Fruit fly (Drosophila melanogaster): ENCODE measurements around the gene Indy-2.

The Indy-2 gene

dm6 chr3R:20080205-20080604 is 37.6 kb downstream of the Indy-2 start:
- TF ChIP-seq insv (optimal IDR thresholded peaks at IDR 0.05) (no peak), psq (optimal IDR thresholded peaks at IDR 0.05) (no peak), Myc (optimal IDR thresholded peaks at IDR 0.05) (no peak), h (optimal IDR thresholded peaks at IDR 0.05) (no peak), Sin3A (optimal IDR thresholded peaks at IDR 0.05) (no peak), ttk (optimal IDR thresholded peaks at IDR 0.05) (no peak)

dm6 chr3R:20082350-20082749 is 39.8 kb downstream of the Indy-2 start, which contains the start of gene Rh3:
TSS of gene Rh3 (minus strand) at chr3R:20082450.
- TF ChIP-seq ttk (optimal IDR thresholded peaks at IDR 0.05) = no peak
- TF ChIP-seq Sin3A (optimal IDR thresholded peaks at IDR 0.05) = no peak
- no peak for TF ChIP-seq Myc (optimal IDR thresholded peaks at IDR 0.05)
- TF ChIP-seq psq (optimal IDR thresholded peaks at IDR 0.05) = no peak
- no peak for TF ChIP-seq insv (optimal IDR thresholded peaks at IDR 0.05)
- TF ChIP-seq h (optimal IDR thresholded peaks at IDR 0.05) = no peak

Measured in Kc167 (cell line).